Worm (Caenorhabditis elegans) whole organism, late embryonic: ENCODE data around the gene F42A10.5.

ENCODE experiments used
- C38D4.7 ChIP-seq: fragments of 200-800 bp; sonication (Bioruptor generic); optimal IDR thresholded peaks from 2 replicates; lab custom pipeline; 2018; ENCODE audit warnings: mild to moderate bottlenecking, missing genetic modification characterization, moderate library complexity, missing compliant biosample characterization
- Y22D7AL.16 ChIP-seq: sonication (generic microtip); optimal IDR thresholded peaks from 2 replicates; lab custom pipeline; 2016; ENCODE audit warnings: missing genetic modification characterization, missing compliant biosample characterization
- ztf-16 ChIP-seq: sonication (generic microtip); optimal IDR thresholded peaks from 2 replicates; lab custom pipeline; 2017; ENCODE audit warnings: missing genetic modification characterization, missing compliant biosample characterization

- TF ChIP-seq Y22D7AL.16, result no peak
- TF ChIP-seq C38D4.7 (GFP tag; lab: Kevin White, UChicago), result no peak
- no peak for TF ChIP-seq ztf-16 (tag; lab: Kevin White, UChicago)
These were observed 5.8 kb upstream of the F42A10.5 start for ce11 chrIII:6179062-6179461.
